Worm (Caenorhabditis elegans) whole organism, late embryonic: ENCODE data around the gene arcp-1.

Experiments
- F13H6.1 ChIP-seq: sonication (generic microtip); optimal IDR thresholded peaks from 2 replicates; lab custom pipeline; 2016; ENCODE audit warnings: missing genetic modification characterization, missing compliant biosample characterization
- Y22D7AL.16 ChIP-seq: sonication (generic microtip); optimal IDR thresholded peaks from 2 replicates; lab custom pipeline; 2016; ENCODE audit warnings: missing genetic modification characterization, missing compliant biosample characterization
- ama-1 ChIP-seq: fragments of 150-350 bp; optimal IDR thresholded peaks from 2 replicates; lab custom pipeline; 2014
- ceh-9 ChIP-seq: sonication (generic microtip); optimal IDR thresholded peaks from 2 replicates; lab custom pipeline; 2016; ENCODE audit warnings: mild to moderate bottlenecking, missing genetic modification characterization, inconsistent platforms, missing compliant biosample characterization
- eyg-1 ChIP-seq: sonication (generic microtip); optimal IDR thresholded peaks from 2 replicates; lab custom pipeline; 2016; ENCODE audit warnings: missing genotype, missing genetic modification characterization, missing compliant biosample characterization
- hlh-13 ChIP-seq: fragments of 200-800 bp; sonication (Bioruptor generic); optimal IDR thresholded peaks from 2 replicates; lab custom pipeline; 2018; ENCODE audit warnings: mild to moderate bottlenecking, missing genetic modification characterization, missing compliant biosample characterization
- hlh-6 ChIP-seq: sonication (generic microtip); optimal IDR thresholded peaks from 2 replicates; lab custom pipeline; 2016; ENCODE audit warnings: missing genotype, missing genetic modification characterization, missing compliant biosample characterization
- lim-6 ChIP-seq: sonication (generic microtip); optimal IDR thresholded peaks from 2 replicates; lab custom pipeline; 2016; ENCODE audit warnings: missing genetic modification characterization, missing compliant biosample characterization
- lin-11 ChIP-seq: fragments of 200-800 bp; sonication (Bioruptor generic); optimal IDR thresholded peaks from 2 replicates; lab custom pipeline; 2018; ENCODE audit warnings: mild to moderate bottlenecking, missing genetic modification characterization, missing compliant biosample characterization
- nfya-1 ChIP-seq: sonication (generic microtip); optimal IDR thresholded peaks from 2 replicates; lab custom pipeline; 2017; ENCODE audit warnings: missing genetic modification characterization, mild to moderate bottlenecking, missing compliant biosample characterization, antibody characterized with exemption, moderate library complexity
- nhr-11 ChIP-seq: fragments of 150-350 bp; optimal IDR thresholded peaks from 2 replicates; lab custom pipeline; 2014; ENCODE audit warnings: missing biosample characterization, missing genetic modification characterization
- pqm-1 ChIP-seq: sonication (generic microtip); optimal IDR thresholded peaks from 2 replicates; lab custom pipeline; 2016; ENCODE audit warnings: missing genetic modification characterization, missing compliant biosample characterization
- sox-4 ChIP-seq: sonication (generic microtip); optimal IDR thresholded peaks from 2 replicates; lab custom pipeline; 2017; ENCODE audit warnings: mild to moderate bottlenecking, missing genetic modification characterization, inconsistent platforms, missing compliant biosample characterization
- tbx-2 ChIP-seq: sonication (generic microtip); optimal IDR thresholded peaks from 2 replicates; lab custom pipeline; 2016; ENCODE audit warnings: missing genetic modification characterization, missing compliant biosample characterization

ce11 chrIII:3736302-3736701 lies 22.9 kb downstream of the arcp-1 start, which contains the start of gene F34D10.4:
- TF ChIP-seq lim-6 (tag; lab: Kevin White, UChicago) (no peak), hlh-13 (no peak), hlh-6 (tag; lab: Kevin White, UChicago) (no peak), nfya-1 (no peak), lin-11 (tag; lab: Kevin White, UChicago) (no peak), ceh-9 (tag; lab: Kevin White, UChicago) (no peak), sox-4 (tag; lab: Kevin White, UChicago) (no peak), ama-1 (lab: Kevin White, UChicago) (no peak), nhr-11 (tag; lab: Kevin White, UChicago) (no peak), eyg-1 (tag; lab: Kevin White, UChicago) (no peak), tbx-2 (tag; lab: Kevin White, UChicago) (no peak), F13H6.1 (tag; lab: Kevin White, UChicago) (no peak), pqm-1 (tag; lab: Kevin White, UChicago) (no peak), Y22D7AL.16 (tag; lab: Kevin White, UChicago) (no peak)
